Fruit fly (Drosophila melanogaster) whole organism, embryonic: ENCODE results near the gene IA-2.
A peak's percentile ranks its signal among the peaks of the same experiment; 100 is the strongest.

Experiments
- Ada2b ChIP-seq: fragments of 200-800 bp; sonication (Bioruptor generic); IDR thresholded peaks from 2 replicates; pipeline ENCODE4 v1.3.6; 2022; ENCODE audit warnings: missing biosample characterization, missing genetic modification characterization
- Adf1 ChIP-seq: fragments of 200-800 bp; sonication (Bioruptor generic); IDR thresholded peaks from 2 replicates; pipeline ENCODE4 v1.3.6; 2022; ENCODE audit warnings: missing biosample characterization, missing genetic modification characterization
- Awh ChIP-seq: fragments of 200-800 bp; sonication (Bioruptor generic); IDR thresholded peaks from 2 replicates; pipeline ENCODE4, ENCODE4 v1.3.6; 2022; ENCODE audit warnings: missing biosample characterization, missing genetic modification characterization
- Blimp-1 ChIP-seq: fragments of 200-800 bp; sonication (Bioruptor generic); optimal IDR thresholded peaks from 3 replicates; lab custom pipeline; 2018; ENCODE audit warnings: missing biosample characterization, missing genetic modification characterization, mild to moderate bottlenecking, moderate library complexity, missing genetic modification reagents
- CG1024 ChIP-seq: fragments of 200-800 bp; sonication (Bioruptor generic); IDR thresholded peaks from 2 replicates; pipeline ENCODE4 v1.3.6; 2022; ENCODE audit warnings: missing biosample characterization, missing genetic modification characterization
- CG10462 ChIP-seq: fragments of 200-800 bp; sonication (Bioruptor generic); optimal IDR thresholded peaks from 2 replicates; lab custom pipeline; 2016; ENCODE audit warnings: missing biosample characterization, missing genetic modification characterization
- CG11696 ChIP-seq: fragments of 200-800 bp; sonication (Bioruptor generic); IDR thresholded peaks from 2 replicates; pipeline ENCODE4 v1.3.6; 2022; ENCODE audit warnings: missing biosample characterization, missing genetic modification characterization
- CG11723 ChIP-seq: fragments of 200-800 bp; sonication (Bioruptor generic); optimal IDR thresholded peaks from 2 replicates; lab custom pipeline; 2017; ENCODE audit warnings: missing biosample characterization, mild to moderate bottlenecking, missing genetic modification characterization
- CG12744 ChIP-seq: fragments of 200-800 bp; sonication (Bioruptor generic); optimal IDR thresholded peaks from 2 replicates; lab custom pipeline; 2016; ENCODE audit warnings: missing biosample characterization, missing genetic modification characterization
- CG13287 ChIP-seq: fragments of 200-800 bp; sonication (Bioruptor generic); IDR thresholded peaks from 2 replicates; pipeline ENCODE4 v1.3.6; 2022; ENCODE audit warnings: missing biosample characterization, missing genetic modification characterization; ENCODE audit not compliant: partially characterized antibody
- CG1603 ChIP-seq: fragments of 200-800 bp; sonication (Bioruptor generic); optimal IDR thresholded peaks from 2 replicates; lab custom pipeline; 2019; ENCODE audit warnings: missing biosample characterization, mild to moderate bottlenecking, missing genetic modification characterization, moderate library complexity
- CG1832 ChIP-seq: fragments of 200-800 bp; sonication (Bioruptor generic); optimal IDR thresholded peaks from 2 replicates; lab custom pipeline; 2017; ENCODE audit warnings: missing biosample characterization, mild to moderate bottlenecking, missing genetic modification characterization, inconsistent platforms
- CG32532 ChIP-seq: fragments of 200-800 bp; sonication (Bioruptor generic); IDR thresholded peaks from 2 replicates; pipeline ENCODE4 v1.3.6; 2022; ENCODE audit warnings: missing biosample characterization, missing genetic modification characterization
- CG32772 ChIP-seq: fragments of 200-800 bp; sonication (Bioruptor generic); IDR thresholded peaks from 2 replicates; pipeline ENCODE4 v1.3.6; 2022; ENCODE audit warnings: missing biosample characterization, missing genetic modification characterization
- CG3407 ChIP-seq: fragments of 200-800 bp; sonication (Bioruptor generic); optimal IDR thresholded peaks from 2 replicates; lab custom pipeline; 2018; ENCODE audit warnings: missing biosample characterization, mild to moderate bottlenecking, missing genetic modification characterization
- CG34376 ChIP-seq: fragments of 200-800 bp; sonication (Bioruptor generic); optimal IDR thresholded peaks from 2 replicates; lab custom pipeline; 2018; ENCODE audit warnings: missing biosample characterization, mild to moderate bottlenecking, missing genetic modification characterization
- CG42726 ChIP-seq: fragments of 200-800 bp; sonication (Bioruptor generic); IDR thresholded peaks from 2 replicates; pipeline ENCODE4 v1.3.6; 2022; ENCODE audit warnings: missing biosample characterization, missing genetic modification characterization; ENCODE audit not compliant: partially characterized antibody
- CG7556 ChIP-seq: fragments of 200-800 bp; sonication (Bioruptor generic); optimal IDR thresholded peaks from 2 replicates; lab custom pipeline; 2017; ENCODE audit warnings: missing biosample characterization, mild to moderate bottlenecking, missing genetic modification characterization
- CTCF ChIP-seq: fragments of 200-800 bp; sonication (Bioruptor generic); optimal IDR thresholded peaks from 2 replicates; lab custom pipeline; 2017; ENCODE audit warnings: missing biosample characterization, mild to moderate bottlenecking, missing genetic modification characterization, moderate library complexity
- Elba2 ChIP-seq: fragments of 200-800 bp; sonication (Bioruptor generic); optimal IDR thresholded peaks from 3 replicates; lab custom pipeline; 2016; ENCODE audit warnings: missing biosample characterization, missing genetic modification characterization
- Hey ChIP-seq: fragments of 200-800 bp; sonication (Bioruptor generic); optimal IDR thresholded peaks from 3 replicates; lab custom pipeline; 2018; ENCODE audit warnings: missing biosample characterization, mild to moderate bottlenecking, missing genetic modification characterization
- Hr78 ChIP-seq, 2 experiments: fragments of 200-800 bp in 1 of 2; fragments of >200 bp in 1 of 2; sonication (Bioruptor generic) in 1 of 2; optimal IDR thresholded peaks; 2 replicates each; lab custom pipeline; 2017 to 2019; ENCODE audit warnings: missing biosample characterization in 2 of 2, missing genetic modification characterization in 2 of 2, mild to moderate bottlenecking in 1 of 2, moderate library complexity in 1 of 2
- MTF-1 ChIP-seq: fragments of 200-800 bp; sonication (Bioruptor generic); optimal IDR thresholded peaks from 2 replicates; lab custom pipeline; 2018; ENCODE audit warnings: missing biosample characterization, mild to moderate bottlenecking, missing genetic modification characterization, borderline replicate concordance
- Mad ChIP-seq: fragments of 200-800 bp; sonication (Bioruptor generic); optimal IDR thresholded peaks from 2 replicates; lab custom pipeline; 2016; ENCODE audit warnings: missing biosample characterization, missing genetic modification characterization
- Max ChIP-seq: fragments of 200-800 bp; sonication (Bioruptor generic); optimal IDR thresholded peaks from 2 replicates; lab custom pipeline; 2016; ENCODE audit warnings: missing biosample characterization, mild to moderate bottlenecking, missing genetic modification characterization
- Med ChIP-seq: fragments of 200-800 bp; sonication (Bioruptor generic); peaks from one replicate; lab custom pipeline; 2016; ENCODE audit warnings: missing biosample characterization, missing genetic modification characterization, mild to moderate bottlenecking, inconsistent platforms, moderate library complexity
- Stat92E ChIP-seq, 3 experiments: fragments of >200 bp in 2 of 3; fragments of 200-800 bp in 1 of 3; sonication (Bioruptor generic) in 1 of 3; optimal IDR thresholded peaks; 2 replicates each; lab custom pipeline; 2017 to 2019; ENCODE audit warnings: missing biosample characterization in 3 of 3, missing genetic modification characterization in 3 of 3, mild to moderate bottlenecking in 1 of 3, moderate library complexity in 1 of 3
- crol ChIP-seq: fragments of 200-800 bp; sonication (Bioruptor generic); IDR thresholded peaks from 2 replicates; pipeline ENCODE4 v1.3.6; 2022; ENCODE audit warnings: missing biosample characterization, missing genetic modification characterization
- disco-r ChIP-seq: fragments of 200-800 bp; sonication (Bioruptor generic); optimal IDR thresholded peaks from 2 replicates; lab custom pipeline; 2016; ENCODE audit warnings: missing biosample characterization, missing genetic modification characterization
- gem ChIP-seq: fragments of 200-800 bp; sonication (Bioruptor generic); optimal IDR thresholded peaks from 2 replicates; lab custom pipeline; 2019; ENCODE audit warnings: missing biosample characterization, mild to moderate bottlenecking, missing genetic modification characterization, moderate library complexity
- grau ChIP-seq: fragments of 200-800 bp; optimal IDR thresholded peaks from 3 replicates; lab custom pipeline; 2019; ENCODE audit warnings: missing biosample characterization, mild to moderate bottlenecking, missing genetic modification characterization, moderate library complexity
- grn ChIP-seq: fragments of 200-800 bp; sonication (Bioruptor generic); optimal IDR thresholded peaks from 3 replicates; lab custom pipeline; 2017; ENCODE audit warnings: missing biosample characterization, missing genetic modification characterization
- hbn ChIP-seq: fragments of 200-800 bp; sonication (Bioruptor generic); IDR thresholded peaks from 2 replicates; pipeline ENCODE4 v1.3.6; 2022; ENCODE audit warnings: missing biosample characterization, missing genetic modification characterization; ENCODE audit not compliant: partially characterized antibody
- hth ChIP-seq: fragments of >200 bp; optimal IDR thresholded peaks from 2 replicates; lab custom pipeline; 2017; ENCODE audit warnings: inconsistent platforms
- lilli ChIP-seq: fragments of 200-800 bp; sonication (Bioruptor generic); optimal IDR thresholded peaks from 3 replicates; lab custom pipeline; 2016; ENCODE audit warnings: missing biosample characterization, missing genetic modification characterization
- org-1 ChIP-seq: fragments of 200-800 bp; sonication (Bioruptor generic); optimal IDR thresholded peaks from 2 replicates; lab custom pipeline; 2017; ENCODE audit warnings: missing biosample characterization, missing genetic modification characterization
- pzg ChIP-seq: fragments of 200-800 bp; sonication (Bioruptor generic); optimal IDR thresholded peaks from 3 replicates; lab custom pipeline; 2018; ENCODE audit warnings: missing biosample characterization, mild to moderate bottlenecking, missing genetic modification characterization, moderate library complexity
- sc ChIP-seq, 3 experiments: fragments of >200 bp in 2 of 3; fragments of 200-800 bp in 1 of 3; sonication (Bioruptor generic) in 1 of 3; optimal IDR thresholded peaks; 2 replicates in 2 of 3; 3 replicates in 1 of 3; lab custom pipeline; 2017; ENCODE audit warnings: mild to moderate bottlenecking in 1 of 3, missing biosample characterization in 1 of 3, missing genetic modification characterization in 1 of 3, missing genetic modification reagents in 1 of 3
- sens ChIP-seq: fragments of 200-800 bp; sonication (Bioruptor generic); peaks from one replicate; lab custom pipeline; 2016; ENCODE audit warnings: missing biosample characterization, missing genetic modification characterization
- stwl ChIP-seq: fragments of 200-800 bp; sonication (Bioruptor generic); optimal IDR thresholded peaks from 3 replicates; lab custom pipeline; 2018; ENCODE audit warnings: missing biosample characterization, mild to moderate bottlenecking, missing genetic modification characterization, moderate library complexity
- tll ChIP-seq, 2 experiments: fragments of 200-800 bp in 1 of 2; fragments of >200 bp in 1 of 2; sonication (Bioruptor generic) in 1 of 2; optimal IDR thresholded peaks; 2 replicates each; lab custom pipeline; 2017 to 2019; ENCODE audit warnings: missing biosample characterization in 2 of 2, missing genetic modification characterization in 2 of 2, mild to moderate bottlenecking in 1 of 2, moderate library complexity in 1 of 2
- vvl ChIP-seq: fragments of 200-800 bp; sonication (Bioruptor generic); IDR thresholded peaks from 2 replicates; pipeline ENCODE4 v1.3.6; 2022; ENCODE audit warnings: missing biosample characterization, missing genetic modification characterization
- zfh1 ChIP-seq: fragments of 200-800 bp; sonication (Bioruptor generic); IDR thresholded peaks from 3 replicates; pipeline ENCODE4 v1.3.6; 2022; ENCODE audit warnings: missing biosample characterization, missing genetic modification characterization

IA-2 gene

DNA sequence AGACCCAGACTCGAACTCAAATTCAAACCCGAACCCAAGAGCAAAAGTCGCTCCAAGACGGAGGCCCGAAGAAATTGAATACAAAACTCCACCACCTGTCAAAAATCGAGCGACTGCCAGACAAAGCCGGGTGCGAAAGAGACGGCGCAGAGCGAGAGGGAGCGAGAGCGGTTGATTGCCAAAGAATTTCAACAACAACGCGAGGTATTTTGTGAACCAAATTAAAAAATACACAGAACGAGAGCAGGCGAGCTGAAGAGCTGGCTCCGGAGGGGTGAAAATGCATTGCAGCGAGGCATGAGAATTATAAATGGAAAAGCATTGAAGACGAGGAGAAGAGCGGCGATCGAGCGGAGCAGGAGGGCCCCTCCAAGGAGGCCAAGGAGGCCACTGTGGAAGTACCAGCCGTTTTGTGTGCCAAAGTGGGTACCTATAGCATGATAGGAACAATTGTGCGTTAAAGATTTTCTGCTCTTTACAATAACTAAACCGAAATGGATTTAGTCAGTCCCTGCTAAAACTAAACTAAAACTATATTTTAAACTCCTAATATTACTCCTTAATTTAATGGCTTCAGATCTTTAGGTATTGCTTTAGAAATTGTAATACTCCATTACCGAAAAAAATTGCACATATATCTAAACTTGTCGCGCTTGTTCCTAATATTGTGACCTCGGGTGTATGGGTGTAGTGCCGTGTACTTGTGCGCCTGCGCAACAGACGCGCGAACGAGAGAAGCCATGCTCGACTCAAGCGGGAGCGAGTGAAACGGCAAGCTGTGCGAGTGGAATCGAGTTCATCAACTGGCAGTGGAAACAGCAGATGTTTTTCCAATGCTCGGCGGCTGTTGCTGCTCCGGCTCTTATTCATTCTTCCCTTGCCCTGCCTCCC is 14.9 kb upstream of the IA-2 start (continued):
- TF ChIP-seq CG7556 (peak; percentile 69), sc (optimal IDR thresholded peaks at IDR 0.05; lab: Kevin White, UChicago) (no peak), sc (GFP tag; optimal IDR thresholded peaks at IDR 0.05; lab: Kevin White, UChicago) (peak; percentile 47), Max (GFP tag; lab: Kevin White, UChicago) (peak; percentile 30)

DNA sequence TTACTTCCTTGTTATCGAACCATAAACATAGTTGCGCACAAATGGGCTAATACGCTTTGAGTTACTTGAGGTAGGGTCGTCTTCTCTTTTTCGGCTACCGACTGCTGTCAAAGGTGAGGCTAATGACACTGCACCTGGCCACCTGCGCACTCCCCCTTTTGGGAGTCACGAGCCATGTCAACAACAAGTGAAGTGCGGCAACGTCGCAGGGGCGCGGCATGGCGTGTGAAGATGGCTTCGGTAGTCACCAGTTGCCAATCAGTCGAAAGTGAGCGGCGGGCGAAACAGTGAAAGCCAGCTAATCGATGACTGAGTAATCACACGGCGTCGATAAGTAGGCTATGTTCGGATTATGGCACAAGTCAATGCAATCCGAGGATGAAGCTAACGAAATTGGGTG is 9.7 kb upstream of the IA-2 start:
- TF ChIP-seq CG12744 (GFP tag; lab: Kevin White, UChicago), result no peak
- no peak for TF ChIP-seq Hey (tag; lab: Kevin White, UChicago)
- TF ChIP-seq CG11723 (GFP tag; lab: Kevin White, UChicago), result no peak
- TF ChIP-seq CG3407 (GFP tag; lab: Kevin White, UChicago), result peak; percentile 98
- TF ChIP-seq Awh (GFP tag; lab: Robert Waterston, UW), result 0 out of 2 replicates have a peak, but pooled peaks have one; percentile 17
- no peak for TF ChIP-seq hbn (GFP tag; lab: Robert Waterston, UW)
- TF ChIP-seq Hr78 (GFP tag; optimal IDR thresholded peaks at IDR 0.05; lab: Kevin White, UChicago), result peak in 1 of 2 experiments; percentile 27
- TF ChIP-seq Ada2b (GFP tag; lab: Robert Waterston, UW), result 0 out of 2 replicates have a peak, but pooled peaks have one; percentile 9
- peak; percentile 0 for TF ChIP-seq Blimp-1 (GFP tag; lab: Kevin White, UChicago)
- TF ChIP-seq grn (GFP tag; lab: Kevin White, UChicago), result no peak
- peak; percentile 37 for TF ChIP-seq Med (GFP tag; lab: Kevin White, UChicago)

DNA sequence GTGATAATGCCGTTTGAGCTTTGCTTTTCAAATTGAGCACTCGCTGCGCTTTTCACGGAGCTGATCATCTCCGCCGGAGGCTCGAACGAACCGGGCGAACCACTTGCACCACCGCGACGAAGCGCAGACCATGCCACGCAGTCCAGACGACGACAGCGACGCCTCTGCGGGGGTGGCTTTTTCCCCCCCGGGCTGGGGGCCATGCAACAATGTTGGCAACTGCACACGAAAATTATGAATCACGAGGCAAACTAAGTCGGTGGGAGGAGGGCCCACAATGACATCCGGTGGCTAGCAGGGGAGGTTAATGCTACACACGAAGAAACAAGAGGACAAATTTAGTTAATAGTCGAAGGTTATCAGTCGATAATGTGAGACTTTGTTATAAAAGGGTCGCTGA is 8.8 kb upstream of the IA-2 start:
- TF ChIP-seq org-1 (GFP tag; lab: Kevin White, UChicago) (no peak), CG32532 (GFP tag; lab: Robert Waterston, UW) (0 out of 2 replicates have a peak, but pooled peaks have one; percentile 7), CG10462 (GFP tag; lab: Kevin White, UChicago) (no peak), CG1832 (GFP tag; lab: Kevin White, UChicago) (no peak), CG11696 (GFP tag; lab: Robert Waterston, UW) (0 out of 2 replicates have a peak, but pooled peaks have one; percentile 22), gem (tag; lab: Kevin White, UChicago) (no peak), CG34376 (no peak), grau (tag; lab: Kevin White, UChicago) (no peak), sens (peak; percentile 56), tll (GFP tag; optimal IDR thresholded peaks at IDR 0.05; lab: Kevin White, UChicago) (no peak), CG13287 (GFP tag; lab: Robert Waterston, UW) (no peak), Stat92E (GFP tag; optimal IDR thresholded peaks at IDR 0.05; lab: Kevin White, UChicago) (no peak), Elba2 (no peak), Adf1 (GFP tag; lab: Robert Waterston, UW) (no peak), CTCF (GFP tag; lab: Kevin White, UChicago) (no peak), crol (GFP tag; lab: Robert Waterston, UW) (0 out of 2 replicates have a peak, but pooled peaks have one; percentile 8), CG32772 (GFP tag; lab: Robert Waterston, UW) (0 out of 2 replicates have a peak, but pooled peaks have one; percentile 17)

DNA sequence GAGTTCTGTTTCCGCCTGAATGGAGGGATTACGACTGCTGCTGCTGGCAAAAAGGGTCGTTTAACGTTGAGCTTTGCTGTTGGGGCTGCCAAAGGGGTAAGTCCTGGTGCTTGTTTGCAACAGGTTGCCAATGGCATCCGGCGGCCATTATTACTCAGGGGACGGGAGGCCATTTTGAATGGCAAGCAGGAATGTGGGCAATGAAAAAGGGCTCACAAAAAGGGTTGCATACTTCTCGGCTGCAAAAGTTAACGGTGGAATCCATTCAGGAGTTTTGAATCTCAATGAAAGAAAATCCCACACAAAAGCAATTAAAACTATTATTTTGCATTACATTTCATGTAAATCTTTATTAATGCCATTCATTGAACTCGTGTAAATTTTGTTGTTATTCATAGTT is 1.5 kb upstream of the IA-2 start:
- TF ChIP-seq CG42726 (GFP tag; lab: Robert Waterston, UW) (0 out of 2 replicates have a peak, but pooled peaks have one; percentile 7), lilli (GFP tag; lab: Kevin White, UChicago) (no peak), zfh1 (GFP tag; lab: Robert Waterston, UW) (peak; percentile 29; the same call in 1 of the 3 replicates), disco-r (no peak), CG1024 (GFP tag; lab: Robert Waterston, UW) (0 out of 2 replicates have a peak, but pooled peaks have one; percentile 12), stwl (tag; lab: Kevin White, UChicago) (peak; percentile 7), vvl (GFP tag; lab: Robert Waterston, UW) (peak; percentile 23; the same call in 1 of the 2 replicates), CG1603 (peak; percentile 5), MTF-1 (GFP tag; lab: Kevin White, UChicago) (no peak), pzg (GFP tag; lab: Kevin White, UChicago) (no peak), Mad (GFP tag; lab: Kevin White, UChicago) (no peak), hth (lab: Kevin White, UChicago) (no peak)
